Fruit fly (Drosophila melanogaster): Measurements from ENCODE around the gene CG3168.

CG3168 gene

dm6 chrX:6702028-6702433, 37.8 kb downstream of the CG3168 start (continued):
- TF ChIP-seq wor (GFP tag; IDR thresholded peaks at IDR 0.05) (peak; percentile 59), otp (GFP tag; IDR thresholded peaks at IDR 0.05) (0 out of 3 replicates have a peak, but pooled peaks have one; percentile 51), CG15514 (GFP tag; optimal IDR thresholded peaks at IDR 0.05) (peak; percentile 17), chm (GFP tag; IDR thresholded peaks at IDR 0.05) (no peak), usp (GFP tag; optimal IDR thresholded peaks at IDR 0.05) (no peak), CG13123 (GFP tag; optimal IDR thresholded peaks at IDR 0.05) (peak; percentile 7), CG8281 (tag; optimal IDR thresholded peaks at IDR 0.05) (peak; percentile 26), NC2β (GFP tag; optimal IDR thresholded peaks at IDR 0.05) (no peak), pnt (GFP tag; optimal IDR thresholded peaks at IDR 0.05) (peak; percentile 23), CG7745 (tag; optimal IDR thresholded peaks at IDR 0.05) (no peak), sd (tag; optimal IDR thresholded peaks at IDR 0.05) (no peak), CG10462 (GFP tag; optimal IDR thresholded peaks at IDR 0.05) (peak; percentile 36), CG1529 (GFP tag; optimal IDR thresholded peaks at IDR 0.05) (peak; percentile 59), chif (GFP tag; optimal IDR thresholded peaks at IDR 0.05) (peak; percentile 47 to 76), CG14667 (GFP tag; IDR thresholded peaks at IDR 0.05) (0 out of 2 replicates have a peak, but pooled peaks have one; percentile 32), CG9876 (GFP tag; optimal IDR thresholded peaks at IDR 0.05) (no peak), ken (GFP tag; IDR thresholded peaks at IDR 0.05) (0 out of 3 replicates have a peak, but pooled peaks have one; percentile 31), BEAF-32 (GFP tag; optimal IDR thresholded peaks at IDR 0.05) (no peak), CG6791 (GFP tag; IDR thresholded peaks at IDR 0.05; ENCODE audit: partially characterized antibody) (no peak), emc (GFP tag; optimal IDR thresholded peaks at IDR 0.05) (no peak), dm (GFP tag; optimal IDR thresholded peaks at IDR 0.05) (no peak), MTF-1 (GFP tag; optimal IDR thresholded peaks at IDR 0.05; ENCODE audit: borderline replicate concordance) (peak; percentile 29), hth (optimal IDR thresholded peaks at IDR 0.05) (no peak), CG16863 (GFP tag; optimal IDR thresholded peaks at IDR 0.05) (peak; percentile 40), B-H1 (GFP tag; IDR thresholded peaks at IDR 0.05) (0 out of 3 replicates have a peak, but pooled peaks have one; percentile 24), fd96Cb (tag; optimal IDR thresholded peaks at IDR 0.05) (peak; percentile 81), Nf-YC (tag; optimal IDR thresholded peaks at IDR 0.05) (peak; percentile 18), CG17912 (GFP tag; optimal IDR thresholded peaks at IDR 0.05) (peak; percentile 2), luna (GFP tag; optimal IDR thresholded peaks at IDR 0.05) (no peak), schlank (tag; optimal IDR thresholded peaks at IDR 0.05) (no peak), sens (GFP tag) (peak; percentile 95), CG1603 (tag; optimal IDR thresholded peaks at IDR 0.05) (peak; percentile 64), kah (GFP tag; optimal IDR thresholded peaks at IDR 0.05) (peak; percentile 52), Antp (GFP tag; optimal IDR thresholded peaks at IDR 0.05) (peak; percentile 27), CG30403 (GFP tag; optimal IDR thresholded peaks at IDR 0.05) (peak; percentile 68), PHDP (tag; optimal IDR thresholded peaks at IDR 0.05) (peak; percentile 64), wdn (GFP tag; IDR thresholded peaks at IDR 0.05) (no peak), D19B (GFP tag; optimal IDR thresholded peaks at IDR 0.05) (no peak), CG8765 (GFP tag; IDR thresholded peaks at IDR 0.05) (no peak), nerfin-2 (GFP tag; IDR thresholded peaks at IDR 0.05; ENCODE audit: partially characterized antibody) (no peak), fd3F (GFP tag; optimal IDR thresholded peaks at IDR 0.05) (no peak), pb (GFP tag; optimal IDR thresholded peaks at IDR 0.05) (no peak), Camta (GFP tag; optimal IDR thresholded peaks at IDR 0.05) (peak; percentile 63), Chrac-16 (GFP tag; optimal IDR thresholded peaks at IDR 0.05) (peak; percentile 17), CG15269 (tag; optimal IDR thresholded peaks at IDR 0.05) (peak; percentile 72), Fer3 (tag; optimal IDR thresholded peaks at IDR 0.05) (peak; percentile 40), ttk (GFP tag; IDR thresholded peaks at IDR 0.05) (peak; percentile 80), CG6689 (GFP tag; IDR thresholded peaks at IDR 0.05) (peak; percentile 79), Bdp1 (GFP tag; optimal IDR thresholded peaks at IDR 0.05) (no peak), Gsc (GFP tag; IDR thresholded peaks at IDR 0.05) (no peak), grau (tag; optimal IDR thresholded peaks at IDR 0.05) (peak; percentile 65), Ptx1 (GFP tag; IDR thresholded peaks at IDR 0.05) (peak; percentile 81)

All from whole organism, embryonic.